Fruit fly (Drosophila melanogaster) whole organism, adult: ENCODE measurements around the gene CG17242.

Experiments
- CG11617 ChIP-seq: fragments of 200-800 bp; sonication (Bioruptor generic); optimal IDR thresholded peaks from 2 replicates; lab custom pipeline; 2017; ENCODE audit warnings: mild to moderate bottlenecking, missing biosample characterization, missing genetic modification reagents, missing genetic modification characterization
- CG14711 ChIP-seq: fragments of 200-800 bp; sonication (Bioruptor generic); optimal IDR thresholded peaks from 2 replicates; lab custom pipeline; 2018; ENCODE audit warnings: missing biosample characterization, mild to moderate bottlenecking, missing genetic modification characterization, moderate library complexity
- CG5204 ChIP-seq: fragments of 200-800 bp; sonication (Bioruptor generic); optimal IDR thresholded peaks from 2 replicates; lab custom pipeline; 2016; ENCODE audit warnings: missing biosample characterization, missing genetic modification characterization
- CG7045 ChIP-seq: fragments of 200-800 bp; sonication (Bioruptor generic); optimal IDR thresholded peaks from 2 replicates; lab custom pipeline; 2017; ENCODE audit warnings: missing biosample characterization, mild to moderate bottlenecking, missing genetic modification characterization
- Crg-1 ChIP-seq: fragments of 200-800 bp; sonication (Bioruptor generic); optimal IDR thresholded peaks from 2 replicates; lab custom pipeline; 2016; ENCODE audit warnings: missing biosample characterization, missing genetic modification characterization
- Mnt ChIP-seq: fragments of 200-800 bp; sonication (Bioruptor generic); optimal IDR thresholded peaks from 2 replicates; lab custom pipeline; 2016; ENCODE audit warnings: missing biosample characterization, mild to moderate bottlenecking, missing genetic modification characterization
- bab1 ChIP-seq: fragments of 200-800 bp; sonication (Bioruptor generic); optimal IDR thresholded peaks from 3 replicates; lab custom pipeline; 2019; ENCODE audit warnings: missing biosample characterization, mild to moderate bottlenecking, missing genetic modification characterization, moderate library complexity
- kay ChIP-seq: fragments of 200-800 bp; sonication (Bioruptor generic); peaks from one replicate; lab custom pipeline; 2016; ENCODE audit warnings: missing biosample characterization, missing genetic modification characterization, borderline replicate concordance
- ovo ChIP-seq: fragments of 200-800 bp; sonication (Bioruptor generic); optimal IDR thresholded peaks from 2 replicates; lab custom pipeline; 2016; ENCODE audit warnings: missing biosample characterization, missing genetic modification characterization
- pad ChIP-seq: fragments of 200-800 bp; sonication (Bioruptor generic); optimal IDR thresholded peaks from 3 replicates; lab custom pipeline; 2017; ENCODE audit warnings: missing biosample characterization, missing genetic modification characterization, mild to moderate bottlenecking, moderate library complexity, missing genetic modification reagents
- tj ChIP-seq: fragments of 200-800 bp; sonication (Bioruptor generic); optimal IDR thresholded peaks from 3 replicates; lab custom pipeline; 2017; ENCODE audit warnings: missing biosample characterization, mild to moderate bottlenecking, missing genetic modification characterization, moderate library complexity
- toe ChIP-seq: fragments of 200-800 bp; sonication (Bioruptor generic); optimal IDR thresholded peaks from 2 replicates; lab custom pipeline; 2016; ENCODE audit warnings: missing biosample characterization, missing genetic modification characterization

DNA sequence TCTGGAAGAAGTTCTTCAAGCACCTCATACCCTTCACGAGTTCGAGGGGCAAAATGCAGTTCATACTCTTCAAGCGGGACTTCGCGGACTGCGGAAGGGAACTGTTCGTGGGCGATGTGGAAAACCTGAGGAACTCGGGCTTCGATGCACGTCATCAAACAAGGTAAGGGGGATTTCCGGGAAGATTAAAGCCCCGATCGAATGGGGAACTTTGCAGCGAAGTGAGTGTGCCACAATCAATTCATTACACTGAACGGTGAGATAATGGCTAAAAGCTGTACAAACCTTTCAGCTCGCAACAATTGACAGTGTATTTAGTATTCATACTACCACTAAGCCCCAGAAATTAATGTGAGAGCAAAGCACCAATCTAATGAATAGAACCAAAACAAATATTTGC lies 26.2 kb downstream of the CG17242 start:
- TF ChIP-seq CG11617 (GFP tag; lab: Kevin White, UChicago) = no peak
- no peak for TF ChIP-seq Mnt (GFP tag; lab: Kevin White, UChicago)
- TF ChIP-seq kay (GFP tag; lab: Kevin White, UChicago) = no peak
- TF ChIP-seq pad = no peak
- TF ChIP-seq toe (GFP tag; lab: Kevin White, UChicago) = no peak
- no peak for TF ChIP-seq CG7045 (GFP tag; lab: Kevin White, UChicago)
- TF ChIP-seq bab1 (GFP tag; lab: Kevin White, UChicago) = no peak
- no peak for TF ChIP-seq tj (GFP tag; lab: Kevin White, UChicago)
- no peak for TF ChIP-seq CG5204 (GFP tag; lab: Kevin White, UChicago)
- no peak for TF ChIP-seq ovo (GFP tag; lab: Kevin White, UChicago)
- TF ChIP-seq CG14711 (tag; lab: Kevin White, UChicago) = no peak
- no peak for TF ChIP-seq Crg-1
